Worm (Caenorhabditis elegans) whole organism, L4 larva: ENCODE results near the gene tra-3.

ENCODE experiments used
- Y48G9A.11 ChIP-seq: fragments of 200-800 bp; sonication (Bioruptor generic); IDR thresholded peaks from 2 replicates; pipeline ENCODE4 v1.3.6; 2022; ENCODE audit warnings: missing genetic modification reagents, missing genetic modification characterization, missing compliant biosample characterization
- cey-2 ChIP-seq: sonication (generic microtip); optimal IDR thresholded peaks from 3 replicates; lab custom pipeline; 2017; ENCODE audit warnings: missing genetic modification characterization, mild to moderate bottlenecking, missing compliant biosample characterization, antibody characterized with exemption, borderline replicate concordance; ENCODE audit not compliant: insufficient read depth
- dmd-6 ChIP-seq: fragments of 200-800 bp; sonication (Bioruptor generic); IDR thresholded peaks from 2 replicates; pipeline ENCODE4 v1.3.6; 2022; ENCODE audit warnings: missing genetic modification reagents, missing genetic modification characterization, missing compliant biosample characterization
- skn-1 ChIP-seq: fragments of 150-350 bp; optimal IDR thresholded peaks from 2 replicates; lab custom pipeline; 2014; ENCODE audit warnings: missing biosample characterization, missing genetic modification characterization

DNA sequence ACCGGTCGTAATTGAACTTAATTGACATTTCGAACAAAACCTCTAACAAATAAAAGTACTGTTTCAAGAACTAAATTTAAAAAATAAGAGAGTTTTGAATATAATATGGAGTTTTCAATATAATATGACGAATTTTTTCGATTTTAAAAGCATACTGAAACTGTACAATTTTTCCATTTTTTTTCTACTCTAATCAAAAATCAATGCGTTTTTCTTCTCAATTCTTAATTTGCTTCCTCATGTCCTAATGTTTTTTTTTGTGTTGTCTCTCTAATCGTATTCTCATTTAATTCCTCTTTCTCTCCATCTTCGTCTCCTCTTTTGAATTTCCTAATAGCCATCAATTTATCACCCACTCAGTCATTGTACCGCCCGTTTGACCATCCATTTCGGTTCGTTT, 38.0 kb upstream of the tra-3 start, which contains the start of gene Y57G11A.4:
- TF ChIP-seq dmd-6 (GFP tag; lab: Robert Waterston, UW) (no peak), cey-2 (tag; lab: Kevin White, UChicago) (no peak), skn-1 (tag; lab: Kevin White, UChicago) (no peak), Y48G9A.11 (GFP tag; lab: Robert Waterston, UW) (no peak)
